Worm (Caenorhabditis elegans): ENCODE results near the gene ZK355.3.
A peak's percentile ranks its signal among the peaks of the same experiment; 100 is the strongest.

ZK355.3 gene

DNA sequence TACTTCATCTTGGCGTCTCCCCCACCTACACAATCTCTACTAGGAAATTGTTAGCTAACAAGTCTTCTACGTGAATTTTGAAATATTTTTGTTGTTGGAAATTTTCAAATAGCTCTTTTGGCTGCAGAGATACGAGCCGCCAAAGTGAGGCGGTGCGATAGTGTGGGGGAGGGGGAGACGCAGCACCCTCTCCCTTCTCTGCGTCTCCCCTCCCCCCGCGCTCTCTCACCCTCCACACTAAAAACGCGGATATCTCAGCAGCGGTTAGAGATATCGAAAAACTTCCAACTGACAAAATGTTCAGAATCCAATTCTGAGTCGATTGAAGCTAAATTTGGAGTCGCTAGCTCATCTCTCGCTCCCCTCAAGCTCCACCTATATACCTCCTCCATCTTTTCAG, 2.4 kb downstream of the ZK355.3 start:
- no peak for TF ChIP-seq ceh-16 (tag; optimal IDR thresholded peaks at IDR 0.05)
- no peak for TF ChIP-seq ztf-4 (tag; optimal IDR thresholded peaks at IDR 0.05)
- TF ChIP-seq elt-3 (tag; optimal IDR thresholded peaks at IDR 0.05) = no peak
- no peak for TF ChIP-seq lin-13 (GFP tag; optimal IDR thresholded peaks at IDR 0.05)
- no peak for TF ChIP-seq ztf-11 (tag; optimal IDR thresholded peaks at IDR 0.05)
- TF ChIP-seq unc-39 (tag; optimal IDR thresholded peaks at IDR 0.05) = no peak
- no peak for TF ChIP-seq fos-1 (tag; optimal IDR thresholded peaks at IDR 0.05)
- no peak for TF ChIP-seq Y55F3AM.14 (GFP tag; optimal IDR thresholded peaks at IDR 0.05)
- no peak for TF ChIP-seq R02D3.7 (tag; optimal IDR thresholded peaks at IDR 0.05)
- no peak for TF ChIP-seq egl-27 (tag; optimal IDR thresholded peaks at IDR 0.05)
- no peak for TF ChIP-seq nhr-237 (tag; optimal IDR thresholded peaks at IDR 0.05)
- no peak for TF ChIP-seq lin-11 (tag; optimal IDR thresholded peaks at IDR 0.05)
- no peak for TF ChIP-seq nhr-12 (tag; optimal IDR thresholded peaks at IDR 0.05)
- TF ChIP-seq crh-2 (tag; optimal IDR thresholded peaks at IDR 0.05) = no peak
- no peak for TF ChIP-seq elt-1 (tag; optimal IDR thresholded peaks at IDR 0.05)
- TF ChIP-seq nhr-25 (tag; optimal IDR thresholded peaks at IDR 0.05) = no peak
- no peak for TF ChIP-seq ama-1 (optimal IDR thresholded peaks at IDR 0.05)

DNA sequence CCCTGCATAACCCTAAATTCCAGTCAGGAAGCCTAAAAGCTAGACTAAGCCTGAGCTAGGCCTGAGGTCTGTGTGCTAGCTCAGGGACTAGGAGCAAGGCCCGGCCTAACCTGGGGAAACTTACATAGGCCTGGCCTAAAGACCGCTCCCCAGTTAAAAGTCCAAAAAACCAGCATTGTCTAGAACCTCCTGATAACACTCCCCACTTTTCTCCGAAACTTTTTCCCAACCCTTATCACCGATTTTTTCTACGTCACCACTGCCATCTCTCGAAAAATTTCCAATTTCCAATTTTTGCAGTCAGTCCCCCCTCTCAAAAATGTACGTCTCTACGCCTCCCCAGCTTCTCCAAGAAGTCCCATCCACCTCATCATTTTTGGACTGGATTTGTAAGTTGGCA, 3.8 kb downstream of the ZK355.3 start, which contains the start of gene ZK355.2:
Gene ZK355.2, plus strand, starts transcription at position 301 of the 400 bp plus-strand sequence.
- TF ChIP-seq zag-1 (tag; optimal IDR thresholded peaks at IDR 0.05) = no peak
- peak; percentile 5 for TF ChIP-seq fos-1 (tag; optimal IDR thresholded peaks at IDR 0.05)

DNA sequence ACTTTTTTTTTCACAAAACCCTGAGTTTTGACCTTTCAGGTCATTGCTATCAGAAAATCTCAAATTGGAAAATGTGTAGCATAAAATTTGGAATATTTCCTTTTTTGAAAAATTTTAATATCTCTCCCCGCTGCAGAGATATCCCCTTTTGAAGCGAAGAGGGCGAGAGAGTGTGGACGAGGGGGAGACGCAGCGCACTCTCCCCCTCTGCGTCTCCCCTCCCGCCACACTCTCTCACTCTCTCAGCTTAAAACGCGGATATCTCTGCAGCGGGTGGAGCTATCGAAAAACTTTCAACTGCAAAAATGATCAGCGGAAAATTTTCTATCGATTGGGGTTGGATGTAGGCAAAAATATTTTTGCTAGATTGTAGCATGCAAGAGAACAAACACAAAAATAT, 4.7 kb downstream of the ZK355.3 start:
- TF ChIP-seq ceh-82 (tag; optimal IDR thresholded peaks at IDR 0.05) (no peak), nhr-237 (tag; optimal IDR thresholded peaks at IDR 0.05) (no peak), mab-5 (tag; optimal IDR thresholded peaks at IDR 0.05) (no peak), lsy-2 (tag; optimal IDR thresholded peaks at IDR 0.05) (no peak), Y55F3AM.14 (GFP tag; optimal IDR thresholded peaks at IDR 0.05) (no peak)

DNA sequence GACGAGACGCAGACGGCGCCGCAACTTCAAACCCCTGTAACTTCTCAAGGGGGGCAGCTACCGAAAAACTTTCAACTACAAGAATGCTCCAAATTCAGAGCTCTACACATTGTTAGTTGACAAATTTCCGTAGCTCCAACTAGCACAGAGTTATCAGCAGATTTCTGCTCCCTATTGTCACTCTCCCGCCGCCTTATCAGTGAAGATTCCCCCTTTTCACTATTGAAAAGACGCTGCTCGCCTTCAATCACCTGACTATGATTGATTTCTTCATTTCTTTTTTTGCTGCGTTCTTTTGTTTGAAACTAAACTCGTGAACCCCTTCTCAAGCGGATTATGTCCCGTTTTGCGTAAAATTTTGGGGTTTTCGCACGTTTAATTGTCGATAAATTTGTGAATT, 5.1 kb downstream of the ZK355.3 start:
- TF ChIP-seq crh-2 (tag; optimal IDR thresholded peaks at IDR 0.05) = peak; percentile 42
- TF ChIP-seq fos-1 (tag; optimal IDR thresholded peaks at IDR 0.05) = peak; percentile 41
- no peak for TF ChIP-seq nhr-25 (tag; optimal IDR thresholded peaks at IDR 0.05)

DNA sequence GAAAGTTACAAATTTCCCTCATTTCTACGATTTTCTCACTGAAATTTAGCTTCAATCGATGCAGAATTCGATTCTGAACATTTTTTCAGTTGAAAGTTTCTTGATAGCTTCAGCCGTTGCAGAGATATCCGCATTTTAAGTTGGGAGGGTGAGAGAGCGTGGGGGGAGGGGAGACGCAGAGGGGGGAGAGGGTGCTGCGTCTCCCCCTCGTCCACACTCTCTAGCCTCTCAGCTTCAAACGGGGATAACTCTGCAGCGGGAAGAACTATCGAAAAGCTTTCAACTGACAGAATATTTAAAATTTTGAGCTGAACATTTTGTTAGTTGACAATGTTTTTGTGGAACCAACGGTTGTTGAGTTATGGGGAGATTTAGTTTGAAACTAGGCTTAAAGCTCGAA, 5.6 kb downstream of the ZK355.3 start:
- TF ChIP-seq ceh-82 (tag; optimal IDR thresholded peaks at IDR 0.05) (no peak), blmp-1 (tag; optimal IDR thresholded peaks at IDR 0.05; ENCODE audit: insufficient read depth) (no peak), nhr-23 (tag; optimal IDR thresholded peaks at IDR 0.05) (no peak), nhr-237 (tag; optimal IDR thresholded peaks at IDR 0.05) (no peak), ZK546.5 (tag; optimal IDR thresholded peaks at IDR 0.05) (no peak), elt-1 (tag; optimal IDR thresholded peaks at IDR 0.05) (no peak), nhr-21 (tag; optimal IDR thresholded peaks at IDR 0.05) (no peak), lsy-2 (tag; optimal IDR thresholded peaks at IDR 0.05) (no peak), Y55F3AM.14 (GFP tag; optimal IDR thresholded peaks at IDR 0.05) (no peak), ztf-4 (tag; optimal IDR thresholded peaks at IDR 0.05) (no peak), nhr-77 (tag; optimal IDR thresholded peaks at IDR 0.05) (no peak), dmd-4 (tag; optimal IDR thresholded peaks at IDR 0.05) (no peak), ztf-1 (GFP tag; conservative IDR thresholded peaks at IDR 0.05) (no peak), unc-62 (GFP tag; optimal IDR thresholded peaks at IDR 0.05) (no peak), egl-27 (tag; optimal IDR thresholded peaks at IDR 0.05) (no peak), fos-1 (tag; optimal IDR thresholded peaks at IDR 0.05) (no peak), alr-1 (tag; optimal IDR thresholded peaks at IDR 0.05) (no peak), skn-1 (tag; optimal IDR thresholded peaks at IDR 0.05) (no peak)

DNA sequence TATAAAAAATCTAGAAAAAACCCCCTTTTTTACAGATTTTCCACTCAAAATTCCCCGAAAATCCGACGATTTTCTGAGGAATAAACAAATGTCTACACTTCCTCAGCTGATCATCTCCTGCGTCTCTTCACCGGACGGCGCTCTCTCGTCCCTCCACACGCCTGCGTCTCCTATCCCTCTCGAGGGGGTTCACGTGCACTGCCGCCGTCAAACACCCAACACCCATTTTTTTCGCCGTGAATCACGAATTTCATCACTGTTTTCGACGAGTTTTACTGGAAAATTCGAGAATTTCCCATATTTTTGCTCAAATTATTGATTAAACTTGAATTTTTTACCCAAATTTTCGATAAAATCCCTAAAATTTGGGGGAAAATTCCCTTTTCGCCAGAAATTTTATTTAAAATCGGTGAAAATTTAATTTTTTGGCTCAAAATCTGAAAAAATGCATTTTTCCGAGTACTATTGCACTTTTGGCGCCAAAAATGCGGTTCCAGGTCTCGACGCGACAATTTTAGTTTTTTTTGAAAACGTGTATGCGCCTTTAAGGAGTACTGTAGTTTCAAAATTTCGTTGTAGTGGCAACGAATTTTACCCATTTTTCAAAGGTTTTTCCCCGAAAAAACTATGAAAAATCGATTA, 6.5 kb downstream of the ZK355.3 start:
- TF ChIP-seq R02D3.7 (tag; optimal IDR thresholded peaks at IDR 0.05) (no peak), blmp-1 (tag; optimal IDR thresholded peaks at IDR 0.05; ENCODE audit: insufficient read depth) (no peak), alr-1 (tag; optimal IDR thresholded peaks at IDR 0.05) (no peak), lin-13 (GFP tag; optimal IDR thresholded peaks at IDR 0.05) (peak; percentile 1), mab-5 (tag; optimal IDR thresholded peaks at IDR 0.05) (no peak), nhr-6 (tag; optimal IDR thresholded peaks at IDR 0.05) (no peak), dmd-4 (tag; optimal IDR thresholded peaks at IDR 0.05) (no peak), ztf-4 (tag; optimal IDR thresholded peaks at IDR 0.05) (no peak), nhr-237 (tag; optimal IDR thresholded peaks at IDR 0.05) (no peak), fos-1 (tag; optimal IDR thresholded peaks at IDR 0.05) (peak; percentile 61), ztf-1 (GFP tag; conservative IDR thresholded peaks at IDR 0.05) (no peak), sma-3 (GFP tag; optimal IDR thresholded peaks at IDR 0.05) (peak; percentile 15), crh-2 (tag; optimal IDR thresholded peaks at IDR 0.05) (peak; percentile 28), peb-1 (tag; optimal IDR thresholded peaks at IDR 0.05) (no peak), egl-27 (tag; optimal IDR thresholded peaks at IDR 0.05) (no peak), unc-55 (GFP tag; optimal IDR thresholded peaks at IDR 0.05) (peak; percentile 64), ceh-16 (tag; optimal IDR thresholded peaks at IDR 0.05) (no peak), nhr-77 (tag; optimal IDR thresholded peaks at IDR 0.05) (no peak), ZK546.5 (tag; optimal IDR thresholded peaks at IDR 0.05) (no peak), gmeb-1 (tag; optimal IDR thresholded peaks at IDR 0.05) (peak; percentile 27), sma-9 (GFP tag; optimal IDR thresholded peaks at IDR 0.05) (peak; percentile 52), sma-9 (tag; optimal IDR thresholded peaks at IDR 0.05) (no peak), nhr-129 (tag; optimal IDR thresholded peaks at IDR 0.05) (peak; percentile 48), aly-2 (tag; optimal IDR thresholded peaks at IDR 0.05) (no peak), ztf-11 (tag; optimal IDR thresholded peaks at IDR 0.05) (no peak), nhr-11 (tag; optimal IDR thresholded peaks at IDR 0.05) (no peak), unc-62 (GFP tag; optimal IDR thresholded peaks at IDR 0.05) (no peak)
